Fruit fly (Drosophila melanogaster) whole organism, embryonic: ENCODE data around the gene CG7766.
A peak's percentile ranks its signal among the peaks of the same experiment; 100 is the strongest.

ENCODE experiments used
- Abd-B ChIP-seq: fragments of 200-800 bp; sonication (Bioruptor generic); optimal IDR thresholded peaks from 2 replicates; lab custom pipeline; 2018; ENCODE audit warnings: missing biosample characterization, mild to moderate bottlenecking, missing genetic modification characterization, moderate library complexity
- Atf6 ChIP-seq: fragments of 200-800 bp; sonication (Bioruptor generic); IDR thresholded peaks from 2 replicates; pipeline ENCODE4 v1.3.6; 2022; ENCODE audit warnings: missing biosample characterization, missing genetic modification characterization
- B-H1 ChIP-seq: fragments of 200-800 bp; sonication (Bioruptor generic); IDR thresholded peaks from 3 replicates; pipeline ENCODE4 v1.3.6; 2022; ENCODE audit warnings: missing biosample characterization, missing genetic modification characterization
- CG10959 ChIP-seq: fragments of 200-800 bp; sonication (Bioruptor generic); IDR thresholded peaks from 2 replicates; pipeline ENCODE4 v1.3.6; 2022; ENCODE audit warnings: missing biosample characterization, missing genetic modification characterization
- CG10979 ChIP-seq: fragments of 200-800 bp; sonication (Bioruptor generic); optimal IDR thresholded peaks from 2 replicates; lab custom pipeline; 2018; ENCODE audit warnings: missing biosample characterization, mild to moderate bottlenecking, missing genetic modification characterization, moderate library complexity
- CG11398 ChIP-seq: fragments of 200-800 bp; sonication (Bioruptor generic); optimal IDR thresholded peaks from 2 replicates; lab custom pipeline; 2016; ENCODE audit warnings: missing biosample characterization, missing genetic modification characterization
- CG11456 ChIP-seq: fragments of 200-800 bp; sonication (Bioruptor generic); IDR thresholded peaks from 3 replicates; pipeline ENCODE4 v1.3.6; 2022; ENCODE audit warnings: missing biosample characterization, missing genetic modification characterization
- CG12104 ChIP-seq: fragments of 200-800 bp; sonication (Bioruptor generic); optimal IDR thresholded peaks from 3 replicates; lab custom pipeline; 2016; ENCODE audit warnings: missing biosample characterization, missing genetic modification characterization
- CG14014 ChIP-seq: fragments of 200-800 bp; sonication (Bioruptor generic); IDR thresholded peaks from 2 replicates; pipeline ENCODE4 v1.3.6; 2022; ENCODE audit warnings: missing biosample characterization, missing genetic modification characterization
- CG15514 ChIP-seq: fragments of 200-800 bp; sonication (Bioruptor generic); optimal IDR thresholded peaks from 3 replicates; lab custom pipeline; 2017; ENCODE audit warnings: missing biosample characterization, missing genetic modification characterization, mild to moderate bottlenecking, moderate library complexity, missing genetic modification reagents
- CG16813 ChIP-seq: fragments of 200-800 bp; sonication (Bioruptor generic); IDR thresholded peaks from 3 replicates; pipeline ENCODE4 v1.3.6; 2022; ENCODE audit warnings: missing biosample characterization, missing genetic modification characterization; ENCODE audit not compliant: partially characterized antibody
- CG17829 ChIP-seq: fragments of 200-800 bp; optimal IDR thresholded peaks from 2 replicates; lab custom pipeline; 2019; ENCODE audit warnings: missing biosample characterization, mild to moderate bottlenecking, missing genetic modification characterization, moderate library complexity
- CG18599 ChIP-seq: fragments of 200-800 bp; sonication (Bioruptor generic); optimal IDR thresholded peaks from 3 replicates; lab custom pipeline; 2017; ENCODE audit warnings: missing biosample characterization, missing genetic modification characterization, mild to moderate bottlenecking, moderate library complexity, missing genetic modification reagents
- CG18619 ChIP-seq: fragments of 200-800 bp; sonication (Bioruptor generic); optimal IDR thresholded peaks from 3 replicates; lab custom pipeline; 2017; ENCODE audit warnings: missing biosample characterization, mild to moderate bottlenecking, missing genetic modification characterization
- CG2129 ChIP-seq: fragments of 200-800 bp; sonication (Bioruptor generic); IDR thresholded peaks from 2 replicates; pipeline ENCODE4 v1.3.6; 2022; ENCODE audit warnings: missing biosample characterization, missing genetic modification characterization; ENCODE audit not compliant: partially characterized antibody
- CG2199 ChIP-seq: fragments of 200-800 bp; sonication (Bioruptor generic); IDR thresholded peaks from 3 replicates; pipeline ENCODE4 v1.3.6; 2022; ENCODE audit warnings: missing biosample characterization, missing genetic modification characterization
- CG30431 ChIP-seq: fragments of 200-800 bp; sonication (Bioruptor generic); optimal IDR thresholded peaks from 2 replicates; lab custom pipeline; 2017; ENCODE audit warnings: missing biosample characterization, missing genetic modification characterization
- CG31388 ChIP-seq: fragments of 200-800 bp; sonication (Bioruptor generic); optimal IDR thresholded peaks from 2 replicates; lab custom pipeline; 2016; ENCODE audit warnings: missing biosample characterization, missing genetic modification characterization
- CG34224 ChIP-seq: fragments of 200-800 bp; sonication (Bioruptor generic); IDR thresholded peaks from 3 replicates; pipeline ENCODE4 v1.3.6; 2022; ENCODE audit warnings: missing biosample characterization, missing genetic modification characterization; ENCODE audit not compliant: partially characterized antibody
- CG42726 ChIP-seq: fragments of 200-800 bp; sonication (Bioruptor generic); IDR thresholded peaks from 2 replicates; pipeline ENCODE4 v1.3.6; 2022; ENCODE audit warnings: missing biosample characterization, missing genetic modification characterization; ENCODE audit not compliant: partially characterized antibody
- CG4820 ChIP-seq: fragments of 200-800 bp; sonication (Bioruptor generic); optimal IDR thresholded peaks from 3 replicates; lab custom pipeline; 2016; ENCODE audit warnings: missing biosample characterization, missing genetic modification characterization
- CG4854 ChIP-seq: fragments of 200-800 bp; sonication (Bioruptor generic); optimal IDR thresholded peaks from 2 replicates; lab custom pipeline; 2016; ENCODE audit warnings: missing biosample characterization, missing genetic modification characterization, inconsistent platforms
- CG6689 ChIP-seq: fragments of 200-800 bp; sonication (Bioruptor generic); IDR thresholded peaks from 2 replicates; pipeline ENCODE4 v1.3.6; 2022; ENCODE audit warnings: missing biosample characterization, missing genetic modification characterization
- CG7786 ChIP-seq: fragments of 200-800 bp; sonication (Bioruptor generic); optimal IDR thresholded peaks from 2 replicates; lab custom pipeline; 2016; ENCODE audit warnings: missing biosample characterization, missing genetic modification characterization
- CG7987 ChIP-seq: fragments of 200-800 bp; sonication (Bioruptor generic); optimal IDR thresholded peaks from 2 replicates; lab custom pipeline; 2018; ENCODE audit warnings: missing biosample characterization, mild to moderate bottlenecking, missing genetic modification characterization, moderate library complexity
- CG8359 ChIP-seq: fragments of 200-800 bp; sonication (Bioruptor generic); optimal IDR thresholded peaks from 2 replicates; lab custom pipeline; 2017; ENCODE audit warnings: missing biosample characterization, mild to moderate bottlenecking, missing genetic modification characterization, borderline replicate concordance
- CG8478 ChIP-seq: fragments of >200 bp; optimal IDR thresholded peaks from 2 replicates; lab custom pipeline; 2018
- CTCF ChIP-seq: fragments of 200-800 bp; sonication (Bioruptor generic); optimal IDR thresholded peaks from 2 replicates; lab custom pipeline; 2017; ENCODE audit warnings: missing biosample characterization, mild to moderate bottlenecking, missing genetic modification characterization, moderate library complexity
- D19B ChIP-seq: fragments of 200-800 bp; sonication (Bioruptor generic); optimal IDR thresholded peaks from 2 replicates; lab custom pipeline; 2017; ENCODE audit warnings: missing biosample characterization, mild to moderate bottlenecking, missing genetic modification characterization
- Fer3 ChIP-seq: fragments of 200-800 bp; sonication (Bioruptor generic); optimal IDR thresholded peaks from 2 replicates; lab custom pipeline; 2018; ENCODE audit warnings: missing biosample characterization, mild to moderate bottlenecking, missing genetic modification characterization, moderate library complexity
- Gug ChIP-seq: fragments of 200-800 bp; sonication (Bioruptor generic); IDR thresholded peaks from 4 replicates; pipeline ENCODE4 v1.3.6; 2022; ENCODE audit warnings: missing biosample characterization, missing genetic modification characterization
- HLHmδ ChIP-seq: fragments of 200-800 bp; sonication (Bioruptor generic); optimal IDR thresholded peaks from 2 replicates; lab custom pipeline; 2018; ENCODE audit warnings: missing biosample characterization, mild to moderate bottlenecking, missing genetic modification characterization, moderate library complexity
- Hey ChIP-seq: fragments of 200-800 bp; sonication (Bioruptor generic); optimal IDR thresholded peaks from 3 replicates; lab custom pipeline; 2018; ENCODE audit warnings: missing biosample characterization, mild to moderate bottlenecking, missing genetic modification characterization
- HmgZ ChIP-seq: fragments of 200-800 bp; sonication (Bioruptor generic); optimal IDR thresholded peaks from 2 replicates; lab custom pipeline; 2018; ENCODE audit warnings: missing biosample characterization, mild to moderate bottlenecking, missing genetic modification characterization
- Sry-β ChIP-seq: fragments of 200-800 bp; sonication (Bioruptor generic); optimal IDR thresholded peaks from 2 replicates; lab custom pipeline; 2018; ENCODE audit warnings: missing biosample characterization, mild to moderate bottlenecking, missing genetic modification characterization, moderate library complexity
- ash1 ChIP-seq: fragments of 200-800 bp; sonication (Bioruptor generic); optimal IDR thresholded peaks from 2 replicates; lab custom pipeline; 2018; ENCODE audit warnings: missing biosample characterization, mild to moderate bottlenecking, missing genetic modification characterization
- az2 ChIP-seq: fragments of 200-800 bp; sonication (Bioruptor generic); optimal IDR thresholded peaks from 3 replicates; lab custom pipeline; 2016; ENCODE audit warnings: missing biosample characterization, missing genetic modification characterization
- cad ChIP-seq: fragments of >200 bp; optimal IDR thresholded peaks from 2 replicates; lab custom pipeline; 2017; ENCODE audit warnings: missing biosample characterization, missing genetic modification characterization
- eve ChIP-seq, 2 experiments: fragments of >200 bp; optimal IDR thresholded peaks; 2 replicates each; lab custom pipeline; 2017; ENCODE audit warnings: missing biosample characterization in 2 of 2, missing genetic modification characterization in 2 of 2
- inv ChIP-seq: fragments of 200-800 bp; sonication (Bioruptor generic); IDR thresholded peaks from 2 replicates; pipeline ENCODE4 v1.3.6; 2022; ENCODE audit warnings: missing biosample characterization, missing genetic modification characterization; ENCODE audit not compliant: partially characterized antibody
- lab ChIP-seq: fragments of 200-800 bp; sonication (Bioruptor generic); optimal IDR thresholded peaks from 3 replicates; lab custom pipeline; 2017; ENCODE audit warnings: missing biosample characterization, missing genetic modification characterization, mild to moderate bottlenecking, moderate library complexity, missing genetic modification reagents
- nerfin-1 ChIP-seq: fragments of 200-800 bp; sonication (Bioruptor generic); optimal IDR thresholded peaks from 3 replicates; lab custom pipeline; 2019; ENCODE audit warnings: missing biosample characterization, mild to moderate bottlenecking, missing genetic modification characterization, moderate library complexity
- peb ChIP-seq: fragments of 200-800 bp; sonication (Bioruptor generic); IDR thresholded peaks from 2 replicates; pipeline ENCODE4 v1.3.6; 2022; ENCODE audit warnings: missing biosample characterization, missing genetic modification characterization
- pum ChIP-seq: fragments of 200-800 bp; sonication (Bioruptor generic); optimal IDR thresholded peaks from 2 replicates; lab custom pipeline; 2016; ENCODE audit warnings: missing biosample characterization, missing genetic modification characterization
- pzg ChIP-seq: fragments of 200-800 bp; sonication (Bioruptor generic); optimal IDR thresholded peaks from 3 replicates; lab custom pipeline; 2018; ENCODE audit warnings: missing biosample characterization, mild to moderate bottlenecking, missing genetic modification characterization, moderate library complexity
- ranshi ChIP-seq: fragments of 200-800 bp; sonication (Bioruptor generic); IDR thresholded peaks from 2 replicates; pipeline ENCODE4 v1.3.6; 2022; ENCODE audit warnings: missing biosample characterization, missing genetic modification characterization
- salm ChIP-seq: fragments of 200-800 bp; sonication (Bioruptor generic); optimal IDR thresholded peaks from 2 replicates; lab custom pipeline; 2018; ENCODE audit warnings: missing biosample characterization, mild to moderate bottlenecking, missing genetic modification characterization
- sens ChIP-seq: fragments of 200-800 bp; sonication (Bioruptor generic); peaks from one replicate; lab custom pipeline; 2016; ENCODE audit warnings: missing biosample characterization, missing genetic modification characterization
- sima ChIP-seq: fragments of 200-800 bp; sonication (Bioruptor generic); optimal IDR thresholded peaks from 2 replicates; lab custom pipeline; 2016; ENCODE audit warnings: missing biosample characterization, missing genetic modification characterization
- sug ChIP-seq: fragments of 200-800 bp; optimal IDR thresholded peaks from 2 replicates; lab custom pipeline; 2019; ENCODE audit warnings: missing biosample characterization, mild to moderate bottlenecking, missing genetic modification characterization, moderate library complexity
- wdn ChIP-seq: fragments of 200-800 bp; sonication (Bioruptor generic); IDR thresholded peaks from 2 replicates; pipeline ENCODE4 v1.3.6; 2022; ENCODE audit warnings: missing biosample characterization, missing genetic modification characterization

The CG7766 gene

dm6 chrX:9119671-9120364 is 16.3 kb upstream of the CG7766 start (continued):
- TF ChIP-seq Sry-β (GFP tag; lab: Kevin White, UChicago) (no peak), CG31388 (no peak), lab (GFP tag; lab: Kevin White, UChicago) (peak; percentile 43), sima (GFP tag; lab: Kevin White, UChicago) (no peak), CG11398 (GFP tag; lab: Kevin White, UChicago) (no peak), CG4820 (GFP tag; lab: Kevin White, UChicago) (no peak), CG17829 (tag; lab: Kevin White, UChicago) (no peak), CG14014 (GFP tag; lab: Robert Waterston, UW) (no peak), Atf6 (GFP tag; lab: Robert Waterston, UW) (no peak), CG2129 (GFP tag; lab: Robert Waterston, UW) (no peak), Gug (GFP tag; lab: Robert Waterston, UW) (no peak), CG8359 (GFP tag; lab: Kevin White, UChicago) (no peak), CG18619 (GFP tag; lab: Kevin White, UChicago) (peak; percentile 5), inv (GFP tag; lab: Robert Waterston, UW) (no peak), CG7987 (GFP tag; lab: Kevin White, UChicago) (no peak), CG15514 (GFP tag; lab: Kevin White, UChicago) (no peak), peb (GFP tag; lab: Robert Waterston, UW) (no peak), eve (GFP tag; optimal IDR thresholded peaks at IDR 0.05; lab: Kevin White, UChicago) (no peak), CG10979 (tag; lab: Kevin White, UChicago) (peak; percentile 44), CG12104 (GFP tag; lab: Kevin White, UChicago) (no peak), HmgZ (tag; lab: Kevin White, UChicago) (no peak), ash1 (GFP tag; lab: Kevin White, UChicago) (no peak), Fer3 (tag; lab: Kevin White, UChicago) (no peak), Abd-B (GFP tag; lab: Kevin White, UChicago) (no peak), CG18599 (GFP tag; lab: Kevin White, UChicago) (no peak), CG7786 (no peak), CG30431 (no peak), CG10959 (GFP tag; lab: Robert Waterston, UW) (no peak), CG6689 (GFP tag; lab: Robert Waterston, UW) (no peak), CG4854 (no peak), Hey (tag; lab: Kevin White, UChicago) (no peak), nerfin-1 (tag; lab: Kevin White, UChicago) (peak; percentile 15), CG42726 (GFP tag; lab: Robert Waterston, UW) (no peak), salm (no peak), ranshi (no peak), CG8478 (lab: Kevin White, UChicago) (no peak), B-H1 (no peak), pzg (no peak), CTCF (GFP tag; lab: Kevin White, UChicago) (no peak), CG16813 (GFP tag; lab: Robert Waterston, UW) (no peak), sug (tag; lab: Kevin White, UChicago) (no peak), CG11456 (GFP tag; lab: Robert Waterston, UW) (no peak), CG2199 (GFP tag; lab: Robert Waterston, UW) (no peak), az2 (GFP tag; lab: Kevin White, UChicago) (no peak), sens (GFP tag; lab: Kevin White, UChicago) (peak; percentile 73), D19B (peak; percentile 7), CG34224 (GFP tag; lab: Robert Waterston, UW) (no peak), pum (GFP tag; lab: Kevin White, UChicago) (peak; percentile 10), wdn (GFP tag; lab: Robert Waterston, UW) (no peak), cad (GFP tag; lab: Kevin White, UChicago) (no peak), HLHmδ (GFP tag; lab: Kevin White, UChicago) (no peak)
